Fruit fly (Drosophila melanogaster): ENCODE data around the gene SmydA-9.

DNA sequence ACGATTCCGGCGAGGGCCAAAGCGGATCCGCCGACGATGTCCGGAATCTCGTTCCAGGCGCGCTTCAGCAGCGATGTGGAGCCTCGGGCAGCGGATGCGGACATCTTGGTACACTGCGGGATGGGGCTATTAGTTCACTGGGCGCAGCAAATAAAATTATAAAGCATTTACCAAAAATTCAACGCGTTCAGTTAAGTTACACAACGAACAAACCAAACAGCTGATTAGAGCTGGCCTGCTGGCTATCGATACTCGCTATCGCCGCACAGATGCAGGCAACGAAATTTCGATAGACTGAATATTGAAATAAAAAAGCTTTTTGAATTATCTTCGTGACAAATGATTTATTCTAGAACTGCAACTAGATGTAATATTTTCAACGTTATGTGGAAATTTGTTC is 51.0 kb downstream of the SmydA-9 start, which contains the start of gene NdufA3:
- no peak for TF ChIP-seq CG8478 (optimal IDR thresholded peaks at IDR 0.05)
- no peak for TF ChIP-seq CTCF (optimal IDR thresholded peaks at IDR 0.05)

Measured in S2 (cell line).